Worm (Caenorhabditis elegans): ENCODE data around the gene pde-12.

ce11 chrIII:10809568-10809967 is 35.3 kb downstream of the pde-12 start:
- TF ChIP-seq M03D4.4 (tag; optimal IDR thresholded peaks at IDR 0.05) (no peak), blmp-1 (tag; optimal IDR thresholded peaks at IDR 0.05) (no peak), unc-120 (tag; optimal IDR thresholded peaks at IDR 0.05; ENCODE audit: poor library complexity, severe bottlenecking) (no peak), mab-5 (tag; optimal IDR thresholded peaks at IDR 0.05) (no peak), lsy-2 (tag; optimal IDR thresholded peaks at IDR 0.05) (no peak), sptf-1 (tag; optimal IDR thresholded peaks at IDR 0.05) (no peak), nhr-28 (tag; optimal IDR thresholded peaks at IDR 0.05) (no peak), nhr-76 (tag; optimal IDR thresholded peaks at IDR 0.05) (no peak)

Data from whole organism, mixed stage, embryonic.